Worm (Caenorhabditis elegans): ENCODE measurements around the gene itm-2.

The itm-2 gene

DNA sequence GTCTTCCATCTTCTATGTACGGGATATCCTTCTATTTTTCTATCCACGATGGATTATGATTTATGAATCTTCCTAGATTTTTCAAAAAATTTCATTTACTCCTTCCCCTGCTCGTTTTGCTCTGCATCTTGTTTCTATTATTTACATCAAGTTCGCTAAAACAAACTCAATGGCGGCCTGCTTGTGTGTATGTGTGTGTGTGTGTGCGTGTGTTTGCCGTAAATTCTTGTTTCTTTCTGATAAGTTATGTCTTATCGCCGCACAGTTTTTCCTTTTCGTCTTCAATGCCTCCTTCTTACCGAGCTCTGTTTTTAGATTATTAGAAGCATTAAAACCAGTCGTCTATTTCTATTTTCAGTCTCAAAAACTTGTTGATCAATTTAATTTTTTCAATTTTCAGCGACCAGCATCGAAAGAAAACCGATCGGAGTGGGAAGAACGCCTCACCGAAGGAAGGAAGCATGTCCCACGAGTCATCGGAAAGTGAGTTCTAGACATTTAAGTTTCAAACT lies 34.4 kb downstream of the itm-2 start, which contains the start of gene dlg-1:
TSS of gene dlg-1 (plus strand) at position 401 of the 512 bp plus-strand sequence.
- peak; percentile 5 for TF ChIP-seq pqm-1 (tag; optimal IDR thresholded peaks at IDR 0.05)
- TF ChIP-seq nhr-76 (tag; optimal IDR thresholded peaks at IDR 0.05), result no peak
- TF ChIP-seq nhr-28 (tag; optimal IDR thresholded peaks at IDR 0.05), result peak; percentile 14
- TF ChIP-seq gei-8 (GFP tag; optimal IDR thresholded peaks at IDR 0.05), result no peak
- no peak for TF ChIP-seq arid-1 (GFP tag; conservative IDR thresholded peaks at IDR 0.05)
- no peak for TF ChIP-seq R02D3.7 (tag; optimal IDR thresholded peaks at IDR 0.05)
- TF ChIP-seq unc-62 (GFP tag; optimal IDR thresholded peaks at IDR 0.05 in 1 of 2), result peak in 1 of 2 experiments; percentile 97
- no peak for TF ChIP-seq unc-62 (tag; optimal IDR thresholded peaks at IDR 0.05)
- no peak for TF ChIP-seq daf-16 (GFP tag; optimal IDR thresholded peaks at IDR 0.05)
- peak; percentile 73 for TF ChIP-seq daf-16 (tag; optimal IDR thresholded peaks at IDR 0.05)

- TF ChIP-seq sdz-12 (GFP tag; optimal IDR thresholded peaks at IDR 0.05) (no peak), dpl-1 (GFP tag; optimal IDR thresholded peaks at IDR 0.05) (no peak), nhr-28 (tag; optimal IDR thresholded peaks at IDR 0.05) (peak; percentile 46), pqm-1 (tag; optimal IDR thresholded peaks at IDR 0.05) (peak; percentile 60), gei-8 (GFP tag; optimal IDR thresholded peaks at IDR 0.05) (no peak), hlh-11 (tag; optimal IDR thresholded peaks at IDR 0.05) (peak; percentile 49), jun-1 (tag; optimal IDR thresholded peaks at IDR 0.05) (peak; percentile 10), nhr-6 (tag; optimal IDR thresholded peaks at IDR 0.05) (peak; percentile 53), daf-19 (GFP tag; conservative IDR thresholded peaks at IDR 0.05) (no peak), hif-1 (tag; optimal IDR thresholded peaks at IDR 0.05) (no peak), mes-2 (tag; optimal IDR thresholded peaks at IDR 0.05; ENCODE audit: poor library complexity, severe bottlenecking) (peak; percentile 35), aha-1 (tag) (peak; percentile 92), dve-1 (tag; optimal IDR thresholded peaks at IDR 0.05; ENCODE audit: insufficient read depth) (peak; percentile 45), ceh-20 (GFP tag; IDR thresholded peaks at IDR 0.05) (no peak), ceh-32 (tag; optimal IDR thresholded peaks at IDR 0.05; ENCODE audit: poor library complexity) (no peak), daf-8 (GFP tag; IDR thresholded peaks at IDR 0.05) (no peak), snpc-4 (tag; optimal IDR thresholded peaks at IDR 0.05) (no peak), dmd-6 (GFP tag; IDR thresholded peaks at IDR 0.05) (peak; percentile 58; the same call in 1 of the 2 replicates), mep-1 (tag; optimal IDR thresholded peaks at IDR 0.05) (peak; percentile 33), php-3 (GFP tag; IDR thresholded peaks at IDR 0.05) (no peak), daf-16 (GFP tag; optimal IDR thresholded peaks at IDR 0.05) (no peak), daf-16 (tag; optimal IDR thresholded peaks at IDR 0.05) (peak; percentile 80), set-16 (GFP tag; IDR thresholded peaks at IDR 0.05) (no peak), hlh-30 (tag; optimal IDR thresholded peaks at IDR 0.05; ENCODE audit: insufficient read depth) (peak; percentile 34), daf-12 (tag; optimal IDR thresholded peaks at IDR 0.05) (no peak), ZK337.2 (GFP tag; IDR thresholded peaks at IDR 0.05) (no peak), unc-130 (GFP tag; optimal IDR thresholded peaks at IDR 0.05) (no peak), F26F4.8 (GFP tag; conservative IDR thresholded peaks at IDR 0.05) (no peak), zag-1 (tag; optimal IDR thresholded peaks at IDR 0.05) (no peak), lsy-2 (tag; optimal IDR thresholded peaks at IDR 0.05) (peak in 1 of 2 experiments; percentile 4), ces-1 (GFP tag; optimal IDR thresholded peaks at IDR 0.05) (no peak), rbr-2 (tag; optimal IDR thresholded peaks at IDR 0.05) (peak; percentile 14), F37D6.2 (tag; optimal IDR thresholded peaks at IDR 0.05) (no peak), ctbp-1 (GFP tag; IDR thresholded peaks at IDR 0.05) (no peak)
Observed at ce11 chrX:5479876-5480580, 35.1 kb downstream of the itm-2 start.

All from whole organism, L4 larva.